Fruit fly (Drosophila melanogaster): Measurements from ENCODE around the gene CG3386.

The CG3386 gene

dm6 chr3L:648155-649024 is 33.9 kb downstream of the CG3386 start, which contains the start of gene Gale (continued):
- TF ChIP-seq klu (GFP tag; IDR thresholded peaks at IDR 0.05) (no peak), gem (tag; optimal IDR thresholded peaks at IDR 0.05) (no peak), dpn (GFP tag; optimal IDR thresholded peaks at IDR 0.05) (no peak), Lhr (GFP tag; optimal IDR thresholded peaks at IDR 0.05) (peak; percentile 50), amos (GFP tag; IDR thresholded peaks at IDR 0.05; ENCODE audit: partially characterized antibody) (peak; percentile 73), CG6813 (GFP tag; optimal IDR thresholded peaks at IDR 0.05) (no peak), nerfin-2 (GFP tag; IDR thresholded peaks at IDR 0.05; ENCODE audit: partially characterized antibody) (no peak), Sry-δ (GFP tag; optimal IDR thresholded peaks at IDR 0.05) (peak; percentile 61), CG7556 (GFP tag; optimal IDR thresholded peaks at IDR 0.05) (no peak), CG7786 (GFP tag; optimal IDR thresholded peaks at IDR 0.05) (no peak), chm (GFP tag; IDR thresholded peaks at IDR 0.05) (no peak), Eip74EF (GFP tag; optimal IDR thresholded peaks at IDR 0.05) (peak in 1 of 2 experiments; percentile 62), CG6854 (GFP tag; optimal IDR thresholded peaks at IDR 0.05) (no peak), gro (GFP tag; optimal IDR thresholded peaks at IDR 0.05) (peak; percentile 15), Six4 (GFP tag; optimal IDR thresholded peaks at IDR 0.05) (no peak), gcm (GFP tag; optimal IDR thresholded peaks at IDR 0.05) (no peak), gcm2 (GFP tag; optimal IDR thresholded peaks at IDR 0.05) (no peak), Oaz (GFP tag; IDR thresholded peaks at IDR 0.05) (no peak), CG4424 (GFP tag; optimal IDR thresholded peaks at IDR 0.05) (peak; percentile 40), nau (GFP tag; optimal IDR thresholded peaks at IDR 0.05) (no peak), az2 (GFP tag; optimal IDR thresholded peaks at IDR 0.05) (no peak), Asciz (GFP tag; optimal IDR thresholded peaks at IDR 0.05) (no peak), CG11696 (GFP tag; IDR thresholded peaks at IDR 0.05) (no peak), corto (GFP tag; optimal IDR thresholded peaks at IDR 0.05) (no peak), vfl (GFP tag; optimal IDR thresholded peaks at IDR 0.05) (no peak), crp (GFP tag; optimal IDR thresholded peaks at IDR 0.05) (no peak), jumu (GFP tag; optimal IDR thresholded peaks at IDR 0.05) (peak; percentile 2), Side (GFP tag; optimal IDR thresholded peaks at IDR 0.05) (no peak), Antp (GFP tag; optimal IDR thresholded peaks at IDR 0.05) (no peak), CG14667 (GFP tag; IDR thresholded peaks at IDR 0.05) (no peak), CG2875 (GFP tag; optimal IDR thresholded peaks at IDR 0.05) (no peak), CG8478 (optimal IDR thresholded peaks at IDR 0.05) (no peak), wek (GFP tag; optimal IDR thresholded peaks at IDR 0.05) (no peak), tx (GFP tag; optimal IDR thresholded peaks at IDR 0.05) (no peak), bbx (GFP tag; IDR thresholded peaks at IDR 0.05; ENCODE audit: partially characterized antibody) (peak; percentile 74), CG15514 (GFP tag; optimal IDR thresholded peaks at IDR 0.05) (no peak), bigmax (GFP tag; optimal IDR thresholded peaks at IDR 0.05) (no peak), sna (GFP tag; IDR thresholded peaks at IDR 0.05; ENCODE audit: partially characterized antibody) (peak; percentile 48; the same call in 1 of the 2 replicates), Lim3 (GFP tag; IDR thresholded peaks at IDR 0.05) (no peak), ro (GFP tag; IDR thresholded peaks at IDR 0.05) (no peak), sr (GFP tag; IDR thresholded peaks at IDR 0.05) (no peak), z (GFP tag; IDR thresholded peaks at IDR 0.05) (no peak), abd-A (tag; optimal IDR thresholded peaks at IDR 0.05) (no peak), sens-2 (GFP tag; IDR thresholded peaks at IDR 0.05) (no peak), cas (GFP tag; IDR thresholded peaks at IDR 0.05) (0 out of 2 replicates have a peak, but pooled peaks have one; percentile 7), lab (GFP tag; optimal IDR thresholded peaks at IDR 0.05) (no peak), scrt (GFP tag; optimal IDR thresholded peaks at IDR 0.05) (no peak), kah (GFP tag; optimal IDR thresholded peaks at IDR 0.05) (no peak), stwl (tag; optimal IDR thresholded peaks at IDR 0.05) (no peak)
